Worm (Caenorhabditis elegans) whole organism, L3 larva: ENCODE results near the gene rab-39.

Source experiments
- R02D3.7 ChIP-seq: fragments of 150-350 bp; optimal IDR thresholded peaks from 2 replicates; lab custom pipeline; 2014; ENCODE audit warnings: missing biosample characterization, missing genetic modification characterization
- ZK546.5 ChIP-seq: sonication (generic microtip); optimal IDR thresholded peaks from 2 replicates; lab custom pipeline; 2017; ENCODE audit warnings: missing biosample characterization, missing genetic modification characterization
- aly-2 ChIP-seq: fragments of 150-350 bp; optimal IDR thresholded peaks from 2 replicates; lab custom pipeline; 2014; ENCODE audit warnings: missing biosample characterization, missing genetic modification characterization
- ama-1 ChIP-seq: fragments of 150-350 bp; optimal IDR thresholded peaks from 2 replicates; lab custom pipeline; 2018
- ceh-16 ChIP-seq: sonication (generic microtip); optimal IDR thresholded peaks from 2 replicates; lab custom pipeline; 2017; ENCODE audit warnings: missing biosample characterization, missing genetic modification characterization
- ceh-28 ChIP-seq: fragments of 150-350 bp; optimal IDR thresholded peaks from 2 replicates; lab custom pipeline; 2014; ENCODE audit warnings: missing biosample characterization, missing genetic modification reagents, missing genetic modification characterization
- ceh-9 ChIP-seq: sonication (generic microtip); optimal IDR thresholded peaks from 2 replicates; lab custom pipeline; 2018; ENCODE audit warnings: missing biosample characterization, missing genetic modification characterization
- daf-12 ChIP-seq: fragments of 150-350 bp; optimal IDR thresholded peaks from 2 replicates; lab custom pipeline; 2014; ENCODE audit warnings: missing biosample characterization, missing genetic modification reagents, missing genetic modification characterization
- egl-27 ChIP-seq: sonication (generic microtip); optimal IDR thresholded peaks from 4 replicates; lab custom pipeline; 2017; ENCODE audit warnings: missing biosample characterization, missing genetic modification reagents, missing genetic modification characterization
- egl-5 ChIP-seq: fragments of 150-350 bp; optimal IDR thresholded peaks from 2 replicates; lab custom pipeline; 2017; ENCODE audit warnings: missing biosample characterization, missing genetic modification reagents, missing genetic modification characterization, inconsistent platforms
- elt-1 ChIP-seq: fragments of 150-350 bp; optimal IDR thresholded peaks from 2 replicates; lab custom pipeline; 2014; ENCODE audit warnings: missing biosample characterization, missing genetic modification characterization
- elt-2 ChIP-seq: sonication (generic microtip); optimal IDR thresholded peaks from 2 replicates; lab custom pipeline; 2016; ENCODE audit warnings: missing genetic modification reagents, mild to moderate bottlenecking, missing genetic modification characterization, missing compliant biosample characterization
- elt-3 ChIP-seq, 3 experiments: fragments of 150-350 bp in 1 of 3; sonication (generic microtip) in 2 of 3; optimal IDR thresholded peaks; 2 replicates in 2 of 3; 4 replicates in 1 of 3; lab custom pipeline; 2014 to 2017; ENCODE audit warnings: missing biosample characterization in 3 of 3, missing genetic modification characterization in 3 of 3
- eor-1 ChIP-seq, 2 experiments: fragments of 150-350 bp; optimal IDR thresholded peaks; 2 replicates each; lab custom pipeline; 2014 to 2018; ENCODE audit warnings: missing biosample characterization in 2 of 2, missing genetic modification characterization in 2 of 2
- fkh-10 ChIP-seq: sonication (generic microtip); optimal IDR thresholded peaks from 2 replicates; lab custom pipeline; 2017; ENCODE audit warnings: missing biosample characterization, missing genetic modification reagents, missing genetic modification characterization
- fkh-2 ChIP-seq: fragments of 150-350 bp; optimal IDR thresholded peaks from 2 replicates; lab custom pipeline; 2014; ENCODE audit warnings: missing biosample characterization, missing genetic modification reagents, missing genetic modification characterization
- fos-1 ChIP-seq: fragments of 150-350 bp; optimal IDR thresholded peaks from 2 replicates; lab custom pipeline; 2014; ENCODE audit warnings: missing biosample characterization, missing genetic modification characterization
- hmg-11 ChIP-seq: sonication (generic microtip); optimal IDR thresholded peaks from 2 replicates; lab custom pipeline; 2016; ENCODE audit warnings: missing genetic modification characterization, missing compliant biosample characterization
- jun-1 ChIP-seq: fragments of 150-350 bp; optimal IDR thresholded peaks from 2 replicates; lab custom pipeline; 2014; ENCODE audit warnings: missing biosample characterization, missing genetic modification reagents, missing genetic modification characterization
- lin-39 ChIP-seq: fragments of 150-350 bp; optimal IDR thresholded peaks from 2 replicates; lab custom pipeline; 2018; ENCODE audit warnings: missing biosample characterization, missing genetic modification reagents, missing genetic modification characterization
- lsy-12 ChIP-seq: sonication (generic microtip); optimal IDR thresholded peaks from 2 replicates; lab custom pipeline; 2016; ENCODE audit warnings: mild to moderate bottlenecking, missing genetic modification characterization, missing compliant biosample characterization
- mdl-1 ChIP-seq: fragments of 150-350 bp; optimal IDR thresholded peaks from 2 replicates; lab custom pipeline; 2014; ENCODE audit warnings: missing biosample characterization, missing genetic modification characterization
- mml-1 ChIP-seq: fragments of 150-350 bp; sonication (generic microtip); optimal IDR thresholded peaks from 3 replicates; lab custom pipeline; 2014; ENCODE audit warnings: missing biosample characterization, missing genetic modification characterization
- nfya-1 ChIP-seq: sonication (generic microtip); optimal IDR thresholded peaks from 2 replicates; lab custom pipeline; 2017; ENCODE audit warnings: missing genetic modification characterization, mild to moderate bottlenecking, missing compliant biosample characterization, antibody characterized with exemption, moderate library complexity; ENCODE audit not compliant: insufficient read depth
- nhr-11 ChIP-seq: fragments of 150-350 bp; optimal IDR thresholded peaks from 2 replicates; lab custom pipeline; 2014; ENCODE audit warnings: missing biosample characterization, missing genetic modification characterization
- nhr-12 ChIP-seq: fragments of 150-350 bp; optimal IDR thresholded peaks from 2 replicates; lab custom pipeline; 2014; ENCODE audit warnings: missing biosample characterization, missing genetic modification characterization
- nhr-23 ChIP-seq: fragments of 150-350 bp; optimal IDR thresholded peaks from 2 replicates; lab custom pipeline; 2014; ENCODE audit warnings: missing biosample characterization, missing genetic modification reagents, missing genetic modification characterization
- nhr-237 ChIP-seq: fragments of 150-350 bp; optimal IDR thresholded peaks from 2 replicates; lab custom pipeline; 2014; ENCODE audit warnings: missing biosample characterization, missing genetic modification characterization
- nhr-25 ChIP-seq: sonication (generic microtip); optimal IDR thresholded peaks from 2 replicates; lab custom pipeline; 2017; ENCODE audit warnings: missing biosample characterization, missing genetic modification characterization
- nhr-28 ChIP-seq: fragments of 150-350 bp; optimal IDR thresholded peaks from 2 replicates; lab custom pipeline; 2014; ENCODE audit warnings: missing biosample characterization, missing genetic modification characterization
- nhr-43 ChIP-seq: sonication (generic microtip); optimal IDR thresholded peaks from 2 replicates; lab custom pipeline; 2016; ENCODE audit warnings: mild to moderate bottlenecking, missing genetic modification characterization, missing compliant biosample characterization; ENCODE audit not compliant: poor library complexity, severe bottlenecking
- nhr-67 ChIP-seq: fragments of 150-350 bp; optimal IDR thresholded peaks from 2 replicates; lab custom pipeline; 2014; ENCODE audit warnings: missing biosample characterization, missing genetic modification characterization
- nhr-76 ChIP-seq: fragments of 150-350 bp; sonication (generic microtip); optimal IDR thresholded peaks from 5 replicates; lab custom pipeline; 2014; ENCODE audit warnings: missing biosample characterization, missing genetic modification characterization
- nhr-77 ChIP-seq: fragments of 150-350 bp; optimal IDR thresholded peaks from 2 replicates; lab custom pipeline; 2014; ENCODE audit warnings: missing biosample characterization, missing genetic modification characterization
- pha-4 ChIP-seq: fragments of 150-350 bp; optimal IDR thresholded peaks from 2 replicates; lab custom pipeline; 2014; ENCODE audit warnings: missing biosample characterization, missing genetic modification reagents, missing genetic modification characterization
- pqm-1 ChIP-seq: fragments of 150-350 bp; optimal IDR thresholded peaks from 2 replicates; lab custom pipeline; 2017; ENCODE audit warnings: missing biosample characterization, missing genetic modification characterization, inconsistent platforms
- sea-2 ChIP-seq: fragments of 150-350 bp; sonication (generic microtip); optimal IDR thresholded peaks from 4 replicates; lab custom pipeline; 2014; ENCODE audit warnings: missing biosample characterization, missing genetic modification reagents, missing genetic modification characterization
- skn-1 ChIP-seq: fragments of 150-350 bp; optimal IDR thresholded peaks from 2 replicates; lab custom pipeline; 2014; ENCODE audit warnings: missing biosample characterization, missing genetic modification characterization
- snpc-4 ChIP-seq: fragments of 150-350 bp; optimal IDR thresholded peaks from 2 replicates; lab custom pipeline; 2014; ENCODE audit warnings: missing biosample characterization, missing genetic modification characterization
- tbx-2 ChIP-seq: sonication (generic microtip); optimal IDR thresholded peaks from 2 replicates; lab custom pipeline; 2016; ENCODE audit warnings: mild to moderate bottlenecking, missing genetic modification characterization, missing compliant biosample characterization
- unc-39 ChIP-seq: sonication (generic microtip); optimal IDR thresholded peaks from 4 replicates; lab custom pipeline; 2017; ENCODE audit warnings: missing biosample characterization, missing genetic modification characterization
- unc-62 ChIP-seq: fragments of 150-350 bp; sonication (generic microtip); optimal IDR thresholded peaks from 4 replicates; lab custom pipeline; 2014; ENCODE audit warnings: missing biosample characterization, missing genetic modification reagents, missing genetic modification characterization
- zag-1 ChIP-seq: fragments of 150-350 bp; optimal IDR thresholded peaks from 2 replicates; lab custom pipeline; 2014; ENCODE audit warnings: missing biosample characterization, missing genetic modification characterization
- ztf-11 ChIP-seq: fragments of 150-350 bp; optimal IDR thresholded peaks from 2 replicates; lab custom pipeline; 2014; ENCODE audit warnings: missing biosample characterization, missing genetic modification characterization
- ztf-4 ChIP-seq: fragments of 150-350 bp; optimal IDR thresholded peaks from 2 replicates; lab custom pipeline; 2014; ENCODE audit warnings: missing biosample characterization, missing genetic modification characterization

The rab-39 gene

ce11 chrII:9283668-9284357 is 38.9 kb downstream of the rab-39 start:
- TF ChIP-seq nhr-77 (tag; lab: Kevin White, UChicago) (no peak), mdl-1 (peak; percentile 82), ztf-11 (tag; lab: Kevin White, UChicago) (no peak), unc-62 (GFP tag; lab: Kevin White, UChicago) (no peak), elt-2 (tag; lab: Kevin White, UChicago) (peak; percentile 89), nhr-28 (tag; lab: Kevin White, UChicago) (no peak), zag-1 (tag; lab: Kevin White, UChicago) (no peak), tbx-2 (no peak), nhr-43 (peak; percentile 90), ama-1 (peak; percentile 24), fos-1 (tag; lab: Kevin White, UChicago) (peak; percentile 74), aly-2 (tag; lab: Kevin White, UChicago) (no peak), ceh-9 (tag; lab: Kevin White, UChicago) (no peak), pha-4 (tag; lab: Kevin White, UChicago) (peak; percentile 82), skn-1 (tag; lab: Kevin White, UChicago) (peak; percentile 70), elt-3 (tag; optimal IDR thresholded peaks at IDR 0.05; lab: Kevin White, UChicago) (peak in 1 of 3 experiments; percentile 51), mml-1 (tag; lab: Kevin White, UChicago) (peak; percentile 29), nhr-25 (peak; percentile 62), ztf-4 (tag; lab: Kevin White, UChicago) (no peak), nfya-1 (peak; percentile 69), egl-27 (tag; lab: Kevin White, UChicago) (peak; percentile 29), jun-1 (peak; percentile 72), pqm-1 (tag; lab: Kevin White, UChicago) (peak; percentile 75), nhr-67 (tag; lab: Kevin White, UChicago) (no peak), snpc-4 (no peak), nhr-23 (tag; lab: Kevin White, UChicago) (peak; percentile 84), lin-39 (tag; lab: Kevin White, UChicago) (peak; percentile 51), fkh-2 (no peak), sea-2 (GFP tag; lab: Kevin White, UChicago) (no peak), nhr-11 (tag; lab: Kevin White, UChicago) (peak; percentile 8), daf-12 (tag; lab: Kevin White, UChicago) (no peak), elt-1 (peak; percentile 32), fkh-10 (no peak), ceh-28 (tag; lab: Kevin White, UChicago) (peak; percentile 71), lsy-12 (tag; lab: Kevin White, UChicago) (peak; percentile 54), nhr-12 (no peak), egl-5 (tag; lab: Kevin White, UChicago) (peak; percentile 42)

ce11 chrII:9282787-9283186 is 39.9 kb downstream of the rab-39 start:
- TF ChIP-seq egl-27 (tag; lab: Kevin White, UChicago), result peak; percentile 13
- TF ChIP-seq nhr-25, result peak; percentile 97
- no peak for TF ChIP-seq ceh-16
- TF ChIP-seq ztf-4 (tag; lab: Kevin White, UChicago), result peak; percentile 64
- no peak for TF ChIP-seq zag-1 (tag; lab: Kevin White, UChicago)
- peak; percentile 78 for TF ChIP-seq tbx-2
- TF ChIP-seq egl-5 (tag; lab: Kevin White, UChicago), result peak; percentile 56
- TF ChIP-seq nfya-1, result peak; percentile 97
- peak; percentile 96 for TF ChIP-seq lin-39 (tag; lab: Kevin White, UChicago)
- TF ChIP-seq nhr-67 (tag; lab: Kevin White, UChicago), result no peak
- TF ChIP-seq nhr-11 (tag; lab: Kevin White, UChicago), result peak; percentile 88
- peak; percentile 94 for TF ChIP-seq ceh-28 (tag; lab: Kevin White, UChicago)
- no peak for TF ChIP-seq nhr-12
- no peak for TF ChIP-seq unc-39 (tag; lab: Kevin White, UChicago)
- no peak for TF ChIP-seq ZK546.5 (tag; lab: Kevin White, UChicago)
- no peak for TF ChIP-seq eor-1 (tag; optimal IDR thresholded peaks at IDR 0.05; lab: Kevin White, UChicago)
- TF ChIP-seq fos-1 (tag; lab: Kevin White, UChicago), result peak; percentile 78
- peak; percentile 91 for TF ChIP-seq ama-1
- TF ChIP-seq elt-3 (tag; optimal IDR thresholded peaks at IDR 0.05; lab: Kevin White, UChicago), result peak in 1 of 3 experiments; percentile 62
- TF ChIP-seq nhr-76 (tag; lab: Kevin White, UChicago), result no peak
- TF ChIP-seq pha-4 (tag; lab: Kevin White, UChicago), result peak; percentile 90
- peak; percentile 28 for TF ChIP-seq snpc-4
- no peak for TF ChIP-seq fkh-2
- peak; percentile 51 for TF ChIP-seq R02D3.7 (tag; lab: Kevin White, UChicago)
- no peak for TF ChIP-seq daf-12 (tag; lab: Kevin White, UChicago)
- TF ChIP-seq aly-2 (tag; lab: Kevin White, UChicago), result peak; percentile 16
- peak; percentile 90 for TF ChIP-seq nhr-23 (tag; lab: Kevin White, UChicago)
- TF ChIP-seq lsy-12 (tag; lab: Kevin White, UChicago), result peak; percentile 96
- TF ChIP-seq nhr-28 (tag; lab: Kevin White, UChicago), result no peak
- TF ChIP-seq nhr-77 (tag; lab: Kevin White, UChicago), result no peak
- peak; percentile 95 for TF ChIP-seq pqm-1 (tag; lab: Kevin White, UChicago)
- TF ChIP-seq hmg-11 (tag; lab: Kevin White, UChicago), result peak; percentile 99
- no peak for TF ChIP-seq ceh-9 (tag; lab: Kevin White, UChicago)
- peak; percentile 81 for TF ChIP-seq nhr-43
- TF ChIP-seq ztf-11 (tag; lab: Kevin White, UChicago), result peak; percentile 32
- peak; percentile 64 for TF ChIP-seq mdl-1
- TF ChIP-seq jun-1, result peak; percentile 93
- TF ChIP-seq sea-2 (GFP tag; lab: Kevin White, UChicago), result no peak
- peak; percentile 87 for TF ChIP-seq unc-62 (GFP tag; lab: Kevin White, UChicago)
- peak; percentile 64 for TF ChIP-seq skn-1 (tag; lab: Kevin White, UChicago)
- TF ChIP-seq nhr-237 (tag; lab: Kevin White, UChicago), result no peak
- peak; percentile 61 for TF ChIP-seq fkh-10
- peak; percentile 15 for TF ChIP-seq elt-1
